Worm (Caenorhabditis elegans) whole organism, mixed stage, embryonic: Measurements from ENCODE around the gene clx-1.

Experiments
- M03D4.4 ChIP-seq: sonication (generic microtip); optimal IDR thresholded peaks from 2 replicates; lab custom pipeline; 2017; ENCODE audit warnings: mild to moderate bottlenecking, missing genetic modification characterization, missing compliant biosample characterization
- bed-3 ChIP-seq: fragments of 200-800 bp; sonication (Bioruptor generic); optimal IDR thresholded peaks from 3 replicates; lab custom pipeline; 2018; ENCODE audit warnings: mild to moderate bottlenecking, missing genetic modification characterization, moderate library complexity, missing compliant biosample characterization
- blmp-1 ChIP-seq: fragments of 150-350 bp; optimal IDR thresholded peaks from 2 replicates; lab custom pipeline; 2014; ENCODE audit warnings: missing biosample characterization, missing genetic modification characterization
- ceh-39 ChIP-seq: fragments of 150-350 bp; optimal IDR thresholded peaks from 2 replicates; lab custom pipeline; 2014; ENCODE audit warnings: missing biosample characterization, missing genetic modification characterization
- ceh-43 ChIP-seq: fragments of 200-800 bp; sonication (Bioruptor generic); optimal IDR thresholded peaks from 2 replicates; lab custom pipeline; 2018; ENCODE audit warnings: mild to moderate bottlenecking, missing genetic modification characterization, moderate library complexity, missing compliant biosample characterization
- ceh-83 ChIP-seq: fragments of 200-800 bp; sonication (Bioruptor generic); optimal IDR thresholded peaks from 2 replicates; lab custom pipeline; 2018; ENCODE audit warnings: mild to moderate bottlenecking, missing genetic modification characterization, missing compliant biosample characterization
- ces-1 ChIP-seq: fragments of 150-350 bp; optimal IDR thresholded peaks from 2 replicates; lab custom pipeline; 2014; ENCODE audit warnings: missing biosample characterization, missing genetic modification reagents, missing genetic modification characterization
- cnd-1 ChIP-seq: fragments of 200-800 bp; sonication (Bioruptor generic); optimal IDR thresholded peaks from 2 replicates; lab custom pipeline; 2018; ENCODE audit warnings: mild to moderate bottlenecking, missing genetic modification characterization, missing compliant biosample characterization
- drap-1 ChIP-seq: fragments of 200-800 bp; sonication (Bioruptor generic); optimal IDR thresholded peaks from 3 replicates; lab custom pipeline; 2018; ENCODE audit warnings: mild to moderate bottlenecking, missing genetic modification characterization, missing compliant biosample characterization
- elt-1 ChIP-seq: sonication (generic microtip); optimal IDR thresholded peaks from 2 replicates; lab custom pipeline; 2017; ENCODE audit warnings: missing genetic modification characterization, mild to moderate bottlenecking, missing compliant biosample characterization, antibody characterized with exemption, moderate library complexity, borderline replicate concordance; ENCODE audit not compliant: insufficient read depth
- elt-3 ChIP-seq: fragments of 150-350 bp; optimal IDR thresholded peaks from 2 replicates; lab custom pipeline; 2014; ENCODE audit warnings: missing biosample characterization, missing genetic modification characterization
- flh-1 ChIP-seq: fragments of 200-800 bp; sonication (Bioruptor generic); optimal IDR thresholded peaks from 2 replicates; lab custom pipeline; 2018; ENCODE audit warnings: mild to moderate bottlenecking, missing genetic modification characterization, moderate library complexity, missing compliant biosample characterization
- ham-2 ChIP-seq: fragments of 200-800 bp; sonication (Bioruptor generic); optimal IDR thresholded peaks from 2 replicates; lab custom pipeline; 2018; ENCODE audit warnings: mild to moderate bottlenecking, missing genetic modification characterization, missing compliant biosample characterization
- hlh-1 ChIP-seq: fragments of 150-350 bp; optimal IDR thresholded peaks from 2 replicates; lab custom pipeline; 2014; ENCODE audit warnings: missing biosample characterization, missing genetic modification reagents, missing genetic modification characterization
- lin-32 ChIP-seq: fragments of 200-800 bp; sonication (Bioruptor generic); optimal IDR thresholded peaks from 2 replicates; lab custom pipeline; 2018; ENCODE audit warnings: mild to moderate bottlenecking, missing genetic modification characterization, missing compliant biosample characterization
- lsy-2 ChIP-seq: fragments of 150-350 bp; optimal IDR thresholded peaks from 2 replicates; lab custom pipeline; 2014; ENCODE audit warnings: missing biosample characterization, missing genetic modification characterization
- mab-5 ChIP-seq: fragments of 150-350 bp; optimal IDR thresholded peaks from 2 replicates; lab custom pipeline; 2014; ENCODE audit warnings: missing biosample characterization, missing genetic modification characterization
- mep-1 ChIP-seq: fragments of 150-350 bp; optimal IDR thresholded peaks from 2 replicates; lab custom pipeline; 2017; ENCODE audit warnings: missing biosample characterization, missing genetic modification reagents, missing genetic modification characterization, inconsistent platforms
- mls-2 ChIP-seq: sonication (generic microtip); optimal IDR thresholded peaks from 2 replicates; lab custom pipeline; 2016; ENCODE audit warnings: mild to moderate bottlenecking, missing genetic modification characterization, moderate library complexity, missing compliant biosample characterization
- nhr-12 ChIP-seq: fragments of 150-350 bp; optimal IDR thresholded peaks from 2 replicates; lab custom pipeline; 2014; ENCODE audit warnings: missing biosample characterization, missing genetic modification characterization
- nhr-2 ChIP-seq: fragments of 150-350 bp; optimal IDR thresholded peaks from 2 replicates; lab custom pipeline; 2014; ENCODE audit warnings: missing biosample characterization, missing genetic modification characterization
- nhr-237 ChIP-seq: fragments of 150-350 bp; optimal IDR thresholded peaks from 2 replicates; lab custom pipeline; 2014; ENCODE audit warnings: missing biosample characterization, missing genetic modification characterization
- nhr-76 ChIP-seq: sonication (generic microtip); optimal IDR thresholded peaks from 2 replicates; lab custom pipeline; 2017; ENCODE audit warnings: missing biosample characterization, missing genetic modification characterization
- pha-4 ChIP-seq: fragments of 150-350 bp; optimal IDR thresholded peaks from 2 replicates; lab custom pipeline; 2018; ENCODE audit warnings: missing biosample characterization, missing genetic modification reagents, missing genetic modification characterization
- sem-2 ChIP-seq: fragments of 200-800 bp; sonication (Bioruptor generic); optimal IDR thresholded peaks from 2 replicates; lab custom pipeline; 2018; ENCODE audit warnings: mild to moderate bottlenecking, missing genetic modification characterization, missing compliant biosample characterization
- snpc-4 ChIP-seq: fragments of 150-350 bp; optimal IDR thresholded peaks from 2 replicates; lab custom pipeline; 2014; ENCODE audit warnings: missing biosample characterization, missing genetic modification characterization
- sptf-1 ChIP-seq: sonication (generic microtip); optimal IDR thresholded peaks from 2 replicates; lab custom pipeline; 2017; ENCODE audit warnings: mild to moderate bottlenecking, missing genetic modification characterization, moderate library complexity, missing compliant biosample characterization
- tbx-8 ChIP-seq: fragments of 200-800 bp; sonication (Bioruptor generic); optimal IDR thresholded peaks from 2 replicates; lab custom pipeline; 2018; ENCODE audit warnings: mild to moderate bottlenecking, missing genetic modification characterization, moderate library complexity, missing compliant biosample characterization
- unc-120 ChIP-seq: sonication (generic microtip); optimal IDR thresholded peaks from 2 replicates; lab custom pipeline; 2017; ENCODE audit warnings: missing genetic modification characterization, missing compliant biosample characterization; ENCODE audit not compliant: poor library complexity, severe bottlenecking
- unc-39 ChIP-seq: fragments of 150-350 bp; optimal IDR thresholded peaks from 2 replicates; lab custom pipeline; 2014; ENCODE audit warnings: missing biosample characterization, missing genetic modification characterization
- unc-62 ChIP-seq: fragments of 150-350 bp; optimal IDR thresholded peaks from 2 replicates; lab custom pipeline; 2014; ENCODE audit warnings: missing biosample characterization, missing genetic modification reagents, missing genetic modification characterization
- zip-8 ChIP-seq: fragments of 150-350 bp; optimal IDR thresholded peaks from 2 replicates; lab custom pipeline; 2014; ENCODE audit warnings: missing biosample characterization, missing genetic modification characterization
- ztf-11 ChIP-seq: fragments of 150-350 bp; optimal IDR thresholded peaks from 2 replicates; lab custom pipeline; 2014; ENCODE audit warnings: missing biosample characterization, missing genetic modification characterization

Gene clx-1

DNA sequence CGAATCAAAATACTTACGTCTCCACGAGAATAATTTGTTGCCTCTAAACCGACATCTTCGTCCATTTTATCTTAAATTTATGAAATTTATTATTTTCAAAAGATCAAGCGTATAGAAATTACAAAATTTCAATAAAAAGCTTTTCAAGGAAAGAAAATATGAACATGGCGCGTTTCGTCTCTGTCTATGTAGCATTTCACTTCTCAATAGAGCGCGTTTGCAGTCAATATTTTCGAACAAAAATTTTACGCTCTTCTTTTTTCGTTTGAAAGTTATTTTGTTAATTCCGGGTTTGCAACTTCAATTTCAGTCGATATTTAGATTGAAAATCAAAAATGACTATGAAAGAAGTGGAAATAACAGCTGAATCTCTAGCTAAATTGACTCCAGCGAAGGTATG is 39.8 kb downstream of the clx-1 start, which contains the start of the genes hcf-1 and swd-2.2:
Gene hcf-1 (minus strand): TSS at position 70 of the 400 bp plus-strand sequence.
Gene swd-2.2 (plus strand): TSS at position 206 of the 400 bp plus-strand sequence.
- TF ChIP-seq cnd-1 (tag; lab: Kevin White, UChicago) (no peak), ceh-83 (GFP tag; lab: Kevin White, UChicago) (no peak), mls-2 (tag; lab: Kevin White, UChicago) (no peak), tbx-8 (GFP tag; lab: Kevin White, UChicago) (no peak), nhr-2 (tag; lab: Kevin White, UChicago) (no peak), elt-3 (tag; lab: Kevin White, UChicago) (no peak), ceh-39 (no peak), snpc-4 (no peak), nhr-237 (tag; lab: Kevin White, UChicago) (peak; percentile 26), ztf-11 (tag; lab: Kevin White, UChicago) (no peak), pha-4 (peak; percentile 21), mep-1 (peak; percentile 40)

DNA sequence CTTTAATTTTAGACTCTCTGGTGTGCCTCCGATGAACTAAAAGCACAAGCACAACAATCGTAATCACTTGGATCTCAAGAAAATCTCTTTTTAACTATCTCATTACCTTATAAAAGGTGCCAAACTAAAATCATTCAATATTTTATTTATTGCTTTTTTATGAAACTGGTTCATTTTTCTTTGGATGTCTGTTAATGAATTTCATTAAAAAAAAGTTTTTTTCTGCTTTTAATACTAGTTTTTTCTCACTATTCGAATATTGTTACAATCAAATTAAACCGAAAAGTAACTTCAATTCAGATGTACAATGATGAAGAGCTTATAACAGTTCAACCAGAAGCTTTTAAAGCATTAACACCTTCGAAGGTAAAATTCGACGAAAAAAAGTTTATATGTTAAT is 41.3 kb downstream of the clx-1 start, which contains the start of gene swd-2.1:
Gene swd-2.1 (plus strand): TSS at position 301 of the 400 bp plus-strand sequence.
- TF ChIP-seq blmp-1 (tag; lab: Kevin White, UChicago): no peak
- TF ChIP-seq snpc-4: no peak
- TF ChIP-seq sem-2: no peak
- TF ChIP-seq, all 35 proteins: peak for 0

DNA sequence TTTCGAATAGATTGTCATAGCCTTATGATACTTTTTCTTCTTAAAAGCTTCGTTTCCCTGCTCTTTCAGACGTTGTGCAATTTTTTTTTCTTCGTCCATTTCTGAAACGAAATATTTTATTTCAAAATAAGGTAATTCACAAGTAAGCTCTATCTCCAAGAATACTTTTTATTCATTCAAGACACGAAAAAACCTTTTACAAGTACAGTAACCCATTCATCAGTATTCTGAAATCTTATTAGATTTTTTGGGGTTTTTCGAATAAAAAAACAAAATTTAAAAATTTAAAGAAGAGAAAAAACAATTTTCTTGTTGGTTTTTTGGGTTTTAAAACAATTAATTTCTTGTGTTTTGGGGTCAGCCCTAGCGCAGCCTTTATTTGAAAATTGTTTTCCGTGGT is 44.4 kb downstream of the clx-1 start, which contains the start of gene rpap-3:
Gene rpap-3 (minus strand): TSS at position 101 of the 400 bp plus-strand sequence.
- no peak for TF ChIP-seq elt-3 (tag; lab: Kevin White, UChicago)
- no peak for TF ChIP-seq zip-8 (tag; lab: Kevin White, UChicago)
- no peak for TF ChIP-seq hlh-1 (tag; lab: Kevin White, UChicago)
- no peak for TF ChIP-seq sem-2
- TF ChIP-seq nhr-237 (tag; lab: Kevin White, UChicago): no peak
- TF ChIP-seq blmp-1 (tag; lab: Kevin White, UChicago): no peak
- no peak for TF ChIP-seq sptf-1 (tag; lab: Kevin White, UChicago)
- no peak for TF ChIP-seq flh-1 (GFP tag; lab: Kevin White, UChicago)
- TF ChIP-seq unc-62 (GFP tag; lab: Kevin White, UChicago): no peak
- no peak for TF ChIP-seq nhr-12 (tag; lab: Kevin White, UChicago)
- TF ChIP-seq cnd-1 (tag; lab: Kevin White, UChicago): no peak
- TF ChIP-seq unc-39: no peak
- no peak for TF ChIP-seq tbx-8 (GFP tag; lab: Kevin White, UChicago)

DNA sequence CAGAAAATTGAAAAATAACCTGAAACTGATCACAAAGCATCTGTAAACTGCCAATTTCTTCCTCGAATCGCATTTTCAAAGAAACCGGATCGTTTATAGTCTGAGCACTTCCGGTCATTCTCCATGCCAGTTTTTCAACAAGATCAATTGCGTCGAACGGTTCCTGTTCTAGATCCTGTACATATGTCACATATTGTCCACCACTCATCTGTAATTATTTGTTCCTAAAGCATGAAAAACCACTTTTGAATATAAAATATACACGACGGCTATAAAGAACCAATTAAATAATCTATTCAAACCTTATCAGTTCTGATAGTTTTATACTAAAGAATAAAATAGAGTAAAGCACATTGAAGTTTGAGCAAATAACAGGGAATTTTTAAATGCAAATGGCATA is 47.8 kb downstream of the clx-1 start, which contains the start of gene sec-10:
Gene sec-10 (minus strand): TSS at position 208 of the 400 bp plus-strand sequence.
- TF ChIP-seq drap-1 (GFP tag; lab: Kevin White, UChicago) (no peak), flh-1 (GFP tag; lab: Kevin White, UChicago) (no peak), ham-2 (no peak), sptf-1 (tag; lab: Kevin White, UChicago) (no peak), tbx-8 (GFP tag; lab: Kevin White, UChicago) (no peak), M03D4.4 (tag; lab: Kevin White, UChicago) (no peak), blmp-1 (tag; lab: Kevin White, UChicago) (no peak), elt-1 (no peak), lsy-2 (tag; lab: Kevin White, UChicago) (no peak), lin-32 (GFP tag; lab: Kevin White, UChicago) (no peak), nhr-237 (tag; lab: Kevin White, UChicago) (no peak), mep-1 (no peak), elt-3 (tag; lab: Kevin White, UChicago) (no peak), ceh-39 (no peak), bed-3 (GFP tag; lab: Kevin White, UChicago) (no peak)
- TF ChIP-seq, all 35 proteins: peak for 0

DNA sequence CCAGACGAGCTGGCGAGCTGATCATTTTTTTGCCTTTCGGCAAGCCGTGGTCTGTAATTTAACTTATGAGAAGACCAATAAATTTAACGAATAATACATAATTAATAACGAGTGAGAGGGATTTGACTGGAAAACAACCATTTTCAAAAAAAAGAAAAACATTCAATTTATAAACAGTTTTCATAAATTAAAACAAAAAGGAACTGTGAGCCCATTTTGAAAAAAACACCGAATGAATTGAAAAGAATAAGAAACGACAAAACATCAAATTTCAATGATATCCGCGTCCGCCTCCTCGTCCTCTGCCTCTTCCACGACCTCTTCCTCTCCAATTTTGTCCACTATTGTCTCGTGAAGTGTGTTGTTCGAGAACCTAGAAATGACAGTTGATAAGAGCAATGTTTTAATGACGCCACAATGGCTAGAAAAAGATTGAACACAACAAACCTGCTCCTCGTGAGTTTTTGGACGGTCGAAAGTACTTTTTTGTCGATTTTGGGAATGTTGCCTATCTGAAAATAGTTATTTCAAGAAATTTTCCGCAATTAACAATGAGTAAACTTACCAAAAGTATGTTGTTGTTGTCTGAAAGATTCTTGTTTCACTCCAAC is 49.5 kb downstream of the clx-1 start, which contains the start of gene tag-321:
Gene tag-321 (minus strand): TSS at position 51 of the 611 bp plus-strand sequence.
- no peak for TF ChIP-seq mep-1
- TF ChIP-seq nhr-2 (tag; lab: Kevin White, UChicago): no peak
- no peak for TF ChIP-seq unc-39
- TF ChIP-seq M03D4.4 (tag; lab: Kevin White, UChicago): no peak
- no peak for TF ChIP-seq mab-5 (tag; lab: Kevin White, UChicago)
- TF ChIP-seq snpc-4: no peak
- no peak for TF ChIP-seq bed-3 (GFP tag; lab: Kevin White, UChicago)
- TF ChIP-seq ham-2: no peak
- no peak for TF ChIP-seq nhr-76
- TF ChIP-seq tbx-8 (GFP tag; lab: Kevin White, UChicago): no peak
- no peak for TF ChIP-seq pha-4
- TF ChIP-seq unc-120: no peak
- TF ChIP-seq mls-2 (tag; lab: Kevin White, UChicago): no peak
- no peak for TF ChIP-seq lin-32 (GFP tag; lab: Kevin White, UChicago)
- TF ChIP-seq hlh-1 (tag; lab: Kevin White, UChicago): no peak
- TF ChIP-seq ceh-43 (GFP tag; lab: Kevin White, UChicago): no peak
- no peak for TF ChIP-seq ces-1
- no peak for TF ChIP-seq zip-8 (tag; lab: Kevin White, UChicago)
- TF ChIP-seq elt-1: no peak
- TF ChIP-seq lsy-2 (tag; lab: Kevin White, UChicago): no peak
